Fruit fly (Drosophila melanogaster) whole organism, prepupa: ENCODE results near the gene hdm.

Source experiments
- Blimp-1 ChIP-seq: fragments of 200-800 bp; sonication (Bioruptor generic); optimal IDR thresholded peaks from 3 replicates; lab custom pipeline; 2017; ENCODE audit warnings: missing biosample characterization, missing genetic modification characterization, mild to moderate bottlenecking, moderate library complexity, missing genetic modification reagents
- CG10631 ChIP-seq: fragments of 200-800 bp; sonication (Bioruptor generic); optimal IDR thresholded peaks from 2 replicates; lab custom pipeline; 2016; ENCODE audit warnings: missing biosample characterization, missing genetic modification characterization
- CG10669 ChIP-seq: fragments of 200-800 bp; sonication (Bioruptor generic); optimal IDR thresholded peaks from 3 replicates; lab custom pipeline; 2018; ENCODE audit warnings: missing biosample characterization, mild to moderate bottlenecking, missing genetic modification characterization, moderate library complexity
- CG11762 ChIP-seq: fragments of 200-800 bp; sonication (Bioruptor generic); optimal IDR thresholded peaks from 3 replicates; lab custom pipeline; 2016; ENCODE audit warnings: missing biosample characterization, missing genetic modification characterization; ENCODE audit not compliant: insufficient read depth
- CG15336 ChIP-seq: fragments of 200-800 bp; sonication (Bioruptor generic); IDR thresholded peaks from 2 replicates; pipeline ENCODE4 v1.3.6; 2022; ENCODE audit warnings: missing biosample characterization, missing genetic modification characterization
- CG16779 ChIP-seq: fragments of 200-800 bp; sonication (Bioruptor generic); optimal IDR thresholded peaks from 3 replicates; lab custom pipeline; 2017; ENCODE audit warnings: missing biosample characterization, mild to moderate bottlenecking, missing genetic modification characterization
- CG32006 ChIP-seq: fragments of 200-800 bp; sonication (Bioruptor generic); optimal IDR thresholded peaks from 3 replicates; lab custom pipeline; 2017; ENCODE audit warnings: missing biosample characterization, mild to moderate bottlenecking, missing genetic modification characterization
- CG6163 ChIP-seq: fragments of 200-800 bp; sonication (Bioruptor generic); IDR thresholded peaks from 3 replicates; pipeline ENCODE4 v1.3.6; 2022; ENCODE audit warnings: missing biosample characterization, missing genetic modification characterization
- CG6276 ChIP-seq: fragments of 200-800 bp; sonication (Bioruptor generic); optimal IDR thresholded peaks from 2 replicates; lab custom pipeline; 2017; ENCODE audit warnings: missing biosample characterization, mild to moderate bottlenecking, missing genetic modification characterization
- CG6808 ChIP-seq: fragments of 200-800 bp; sonication (Bioruptor generic); optimal IDR thresholded peaks from 3 replicates; lab custom pipeline; 2017; ENCODE audit warnings: missing biosample characterization, missing genetic modification characterization, mild to moderate bottlenecking, moderate library complexity, missing genetic modification reagents
- CG6854 ChIP-seq: fragments of 200-800 bp; sonication (Bioruptor generic); optimal IDR thresholded peaks from 2 replicates; lab custom pipeline; 2017; ENCODE audit warnings: missing biosample characterization, mild to moderate bottlenecking, missing genetic modification characterization
- CG7368 ChIP-seq: fragments of 200-800 bp; sonication (Bioruptor generic); optimal IDR thresholded peaks from 3 replicates; lab custom pipeline; 2016; ENCODE audit warnings: missing biosample characterization, missing genetic modification characterization
- CG8119 ChIP-seq: fragments of 200-800 bp; sonication (Bioruptor generic); IDR thresholded peaks from 3 replicates; pipeline ENCODE4 v1.3.6; 2022; ENCODE audit warnings: missing biosample characterization, missing genetic modification characterization
- CG8632 ChIP-seq: fragments of 200-800 bp; sonication (Bioruptor generic); optimal IDR thresholded peaks from 3 replicates; lab custom pipeline; 2016; ENCODE audit warnings: missing biosample characterization, missing genetic modification characterization
- CG9139 ChIP-seq: fragments of 200-800 bp; sonication (Bioruptor generic); optimal IDR thresholded peaks from 3 replicates; lab custom pipeline; 2017; ENCODE audit warnings: missing biosample characterization, mild to moderate bottlenecking, missing genetic modification characterization
- Eip75B ChIP-seq: fragments of 200-800 bp; sonication (Bioruptor generic); optimal IDR thresholded peaks from 3 replicates; lab custom pipeline; 2016; ENCODE audit warnings: missing biosample characterization, missing genetic modification characterization
- Eip78C ChIP-seq: fragments of 200-800 bp; sonication (Bioruptor generic); peaks from one replicate; lab custom pipeline; 2016; ENCODE audit warnings: missing biosample characterization, missing genetic modification characterization
- Ets21C ChIP-seq: fragments of 200-800 bp; sonication (Bioruptor generic); optimal IDR thresholded peaks from 3 replicates; lab custom pipeline; 2016; ENCODE audit warnings: missing biosample characterization, missing genetic modification characterization
- Ets96B ChIP-seq: fragments of 200-800 bp; optimal IDR thresholded peaks from 2 replicates; lab custom pipeline; 2019; ENCODE audit warnings: missing biosample characterization, mild to moderate bottlenecking, missing genetic modification characterization, moderate library complexity
- OdsH ChIP-seq: fragments of 200-800 bp; sonication (Bioruptor generic); optimal IDR thresholded peaks from 3 replicates; lab custom pipeline; 2016; ENCODE audit warnings: missing biosample characterization, missing genetic modification characterization
- Sox102F ChIP-seq: fragments of 200-800 bp; sonication (Bioruptor generic); optimal IDR thresholded peaks from 2 replicates; lab custom pipeline; 2016; ENCODE audit warnings: missing biosample characterization, mild to moderate bottlenecking, missing genetic modification characterization
- Sox14 ChIP-seq: fragments of 200-800 bp; sonication (Bioruptor generic); optimal IDR thresholded peaks from 3 replicates; lab custom pipeline; 2016; ENCODE audit warnings: missing biosample characterization, missing genetic modification characterization
- Sox15 ChIP-seq: fragments of 200-800 bp; sonication (Bioruptor generic); optimal IDR thresholded peaks from 3 replicates; lab custom pipeline; 2016; ENCODE audit warnings: missing biosample characterization, missing genetic modification characterization
- cyc ChIP-seq: fragments of 200-800 bp; sonication (Bioruptor generic); optimal IDR thresholded peaks from 3 replicates; lab custom pipeline; 2016; ENCODE audit warnings: missing biosample characterization, missing genetic modification characterization
- dsx ChIP-seq: fragments of 200-800 bp; optimal IDR thresholded peaks from 3 replicates; lab custom pipeline; 2019; ENCODE audit warnings: missing biosample characterization, mild to moderate bottlenecking, missing genetic modification characterization, moderate library complexity; ENCODE audit not compliant: poor library complexity, severe bottlenecking
- eg ChIP-seq: fragments of 200-800 bp; sonication (Bioruptor generic); IDR thresholded peaks from 3 replicates; pipeline ENCODE4 v1.3.6; 2022; ENCODE audit warnings: missing biosample characterization, missing genetic modification characterization
- esn ChIP-seq: fragments of 200-800 bp; sonication (Bioruptor generic); optimal IDR thresholded peaks from 2 replicates; lab custom pipeline; 2016; ENCODE audit warnings: missing biosample characterization, mild to moderate bottlenecking, missing genetic modification characterization, moderate library complexity
- fkh ChIP-seq: fragments of 200-800 bp; sonication (Bioruptor generic); optimal IDR thresholded peaks from 3 replicates; lab custom pipeline; 2017; ENCODE audit warnings: missing biosample characterization, mild to moderate bottlenecking, missing genetic modification characterization, moderate library complexity
- ss ChIP-seq, 2 experiments: fragments of 200-800 bp; sonication (Bioruptor generic); optimal IDR thresholded peaks; 2 replicates in 1 of 2; 3 replicates in 1 of 2; lab custom pipeline; 2017 to 2018; ENCODE audit warnings: mild to moderate bottlenecking in 2 of 2, missing biosample characterization in 2 of 2, missing genetic modification characterization in 2 of 2, moderate library complexity in 1 of 2
- svp ChIP-seq: fragments of 200-800 bp; sonication (Bioruptor generic); peaks from one replicate; lab custom pipeline; 2016; ENCODE audit warnings: missing biosample characterization, missing genetic modification characterization
- vri ChIP-seq: fragments of 200-800 bp; sonication (Bioruptor generic); optimal IDR thresholded peaks from 3 replicates; lab custom pipeline; 2016; ENCODE audit warnings: missing biosample characterization, mild to moderate bottlenecking, missing genetic modification characterization

Gene hdm

dm6 chrX:7933210-7933915 lies 13.4 kb upstream of the hdm start, which contains the start of the genes Dhdds and RpS14a (continued):
- TF ChIP-seq CG8632 (GFP tag; lab: Kevin White, UChicago) (peak; percentile 49), fkh (GFP tag; lab: Kevin White, UChicago) (peak; percentile 51), CG32006 (GFP tag; lab: Kevin White, UChicago) (no peak), vri (peak; percentile 17), CG9139 (no peak), CG10669 (peak; percentile 34), CG10631 (GFP tag; lab: Kevin White, UChicago) (no peak), CG6854 (peak; percentile 74), CG16779 (tag; lab: Kevin White, UChicago) (no peak), Sox102F (peak; percentile 46), Eip78C (GFP tag; lab: Kevin White, UChicago) (peak; percentile 68), Sox14 (peak; percentile 4), esn (GFP tag; lab: Kevin White, UChicago) (peak; percentile 67), CG15336 (GFP tag; lab: Robert Waterston, UW) (no peak)

- TF ChIP-seq Eip75B (GFP tag; lab: Kevin White, UChicago) (no peak), CG8119 (GFP tag; lab: Robert Waterston, UW) (peak; percentile 26; the same call in 1 of the 3 replicates), svp (GFP tag; lab: Kevin White, UChicago) (peak; percentile 62), Eip78C (GFP tag; lab: Kevin White, UChicago) (peak; percentile 44), Sox15 (no peak), CG6163 (GFP tag; lab: Robert Waterston, UW) (no peak), ss (GFP tag; optimal IDR thresholded peaks at IDR 0.05; lab: Kevin White, UChicago) (peak in 1 of 2 experiments; percentile 21), Sox14 (peak; percentile 11)
Measured at dm6 chrX:7931028-7931549, 11.2 kb upstream of the hdm start, which contains the start of gene mahe. mahe (minus strand) TSS chrX:7931382.

dm6 chrX:7930236-7931027 lies 10.5 kb upstream of the hdm start:
- peak; percentile 38 for TF ChIP-seq CG6276 (GFP tag; lab: Kevin White, UChicago)
- TF ChIP-seq ss (GFP tag; optimal IDR thresholded peaks at IDR 0.05; lab: Kevin White, UChicago) = peak; percentile 23 to 62
- TF ChIP-seq CG6854 = peak; percentile 61
- peak; percentile 45 for TF ChIP-seq CG6808 (GFP tag; lab: Kevin White, UChicago)
- no peak for TF ChIP-seq Ets96B (tag; lab: Kevin White, UChicago)
- peak; percentile 14 for TF ChIP-seq dsx (GFP tag; lab: Kevin White, UChicago)
- no peak for TF ChIP-seq CG10631 (GFP tag; lab: Kevin White, UChicago)
- TF ChIP-seq eg = peak; percentile 47; the same call in 1 of the 3 replicates
- peak; percentile 67 for TF ChIP-seq Eip78C (GFP tag; lab: Kevin White, UChicago)
- peak; percentile 70 for TF ChIP-seq svp (GFP tag; lab: Kevin White, UChicago)
- TF ChIP-seq CG15336 (GFP tag; lab: Robert Waterston, UW) = peak; percentile 27; the same call in 1 of the 2 replicates

- no peak for TF ChIP-seq CG8632 (GFP tag; lab: Kevin White, UChicago)
- peak; percentile 32 for TF ChIP-seq svp (GFP tag; lab: Kevin White, UChicago)
Measured at dm6 chrX:7924913-7925312, 5.0 kb upstream of the hdm start.

- TF ChIP-seq OdsH (GFP tag; lab: Kevin White, UChicago) (no peak), Sox102F (no peak), CG32006 (GFP tag; lab: Kevin White, UChicago) (no peak), CG10631 (GFP tag; lab: Kevin White, UChicago) (no peak), Blimp-1 (no peak), CG15336 (GFP tag; lab: Robert Waterston, UW) (no peak), dsx (GFP tag; lab: Kevin White, UChicago) (peak; percentile 10), cyc (GFP tag; lab: Kevin White, UChicago) (no peak), CG6276 (GFP tag; lab: Kevin White, UChicago) (no peak), CG16779 (tag; lab: Kevin White, UChicago) (no peak), CG7368 (GFP tag; lab: Kevin White, UChicago) (no peak), Sox14 (peak; percentile 30), CG11762 (GFP tag; lab: Kevin White, UChicago) (no peak), Ets21C (GFP tag; lab: Kevin White, UChicago) (no peak)
- TF ChIP-seq, all 60 proteins: peak for 2
Measured at dm6 chrX:7923063-7923462, 3.1 kb upstream of the hdm start.
